Worm (Caenorhabditis elegans) whole organism, late embryonic: ENCODE data around the gene str-4.
A peak's percentile ranks its signal among the peaks of the same experiment; 100 is the strongest.

Source experiments
- C08G9.2 ChIP-seq: sonication (generic microtip); optimal IDR thresholded peaks from 2 replicates; lab custom pipeline; 2016; ENCODE audit warnings: mild to moderate bottlenecking, missing genetic modification characterization, moderate library complexity, missing compliant biosample characterization
- C38D4.7 ChIP-seq: fragments of 200-800 bp; sonication (Bioruptor generic); optimal IDR thresholded peaks from 2 replicates; lab custom pipeline; 2018; ENCODE audit warnings: mild to moderate bottlenecking, missing genetic modification characterization, moderate library complexity, missing compliant biosample characterization
- F13H6.1 ChIP-seq: sonication (generic microtip); optimal IDR thresholded peaks from 2 replicates; lab custom pipeline; 2016; ENCODE audit warnings: missing genetic modification characterization, missing compliant biosample characterization
- K09A11.1 ChIP-seq: sonication (generic microtip); optimal IDR thresholded peaks from 2 replicates; lab custom pipeline; 2017; ENCODE audit warnings: antibody characterized with exemption, mild to moderate bottlenecking, missing genetic modification characterization, missing compliant biosample characterization; ENCODE audit not compliant: insufficient read depth
- Y22D7AL.16 ChIP-seq: sonication (generic microtip); optimal IDR thresholded peaks from 2 replicates; lab custom pipeline; 2016; ENCODE audit warnings: missing genetic modification characterization, missing compliant biosample characterization
- ceh-14 ChIP-seq: sonication (generic microtip); optimal IDR thresholded peaks from 2 replicates; lab custom pipeline; 2016; ENCODE audit warnings: missing genotype, missing genetic modification characterization, missing compliant biosample characterization
- ceh-2 ChIP-seq: sonication (generic microtip); optimal IDR thresholded peaks from 2 replicates; lab custom pipeline; 2016; ENCODE audit warnings: missing genotype, missing genetic modification characterization, missing compliant biosample characterization
- ceh-30 ChIP-seq: fragments of 150-350 bp; optimal IDR thresholded peaks from 2 replicates; lab custom pipeline; 2014; ENCODE audit warnings: missing biosample characterization, missing genetic modification characterization
- ceh-31 ChIP-seq: sonication (generic microtip); optimal IDR thresholded peaks from 2 replicates; lab custom pipeline; 2016; ENCODE audit warnings: missing genetic modification characterization, missing compliant biosample characterization
- ceh-45 ChIP-seq: fragments of 200-800 bp; sonication (Bioruptor generic); IDR thresholded peaks from 2 replicates; pipeline ENCODE4 v1.3.6; 2022; ENCODE audit warnings: missing genetic modification reagents, missing genetic modification characterization, missing compliant biosample characterization
- ceh-6 ChIP-seq: fragments of 200-800 bp; sonication (Bioruptor generic); optimal IDR thresholded peaks from 2 replicates; lab custom pipeline; 2018; ENCODE audit warnings: mild to moderate bottlenecking, missing genetic modification characterization, missing compliant biosample characterization
- elt-2 ChIP-seq: sonication (generic microtip); optimal IDR thresholded peaks from 2 replicates; lab custom pipeline; 2016; ENCODE audit warnings: missing genetic modification reagents, missing genetic modification characterization, missing compliant biosample characterization
- eyg-1 ChIP-seq: sonication (generic microtip); optimal IDR thresholded peaks from 2 replicates; lab custom pipeline; 2016; ENCODE audit warnings: missing genotype, missing genetic modification characterization, missing compliant biosample characterization
- fax-1 ChIP-seq: sonication (generic microtip); optimal IDR thresholded peaks from 2 replicates; lab custom pipeline; 2016; ENCODE audit warnings: missing genotype, missing genetic modification characterization, missing compliant biosample characterization
- fkh-10 ChIP-seq: fragments of 150-350 bp; optimal IDR thresholded peaks from 2 replicates; lab custom pipeline; 2014; ENCODE audit warnings: missing biosample characterization, missing genetic modification reagents, missing genetic modification characterization
- hlh-13 ChIP-seq: fragments of 200-800 bp; sonication (Bioruptor generic); optimal IDR thresholded peaks from 2 replicates; lab custom pipeline; 2018; ENCODE audit warnings: mild to moderate bottlenecking, missing genetic modification characterization, missing compliant biosample characterization
- hlh-15 ChIP-seq: sonication (generic microtip); optimal IDR thresholded peaks from 2 replicates; lab custom pipeline; 2016; ENCODE audit warnings: missing genetic modification characterization, missing compliant biosample characterization
- hlh-30 ChIP-seq: sonication (generic microtip); optimal IDR thresholded peaks from 2 replicates; lab custom pipeline; 2017; ENCODE audit warnings: antibody characterized with exemption, missing genetic modification characterization, missing compliant biosample characterization; ENCODE audit not compliant: insufficient read depth
- lim-6 ChIP-seq: sonication (generic microtip); optimal IDR thresholded peaks from 2 replicates; lab custom pipeline; 2016; ENCODE audit warnings: missing genetic modification characterization, missing compliant biosample characterization
- nfya-1 ChIP-seq: sonication (generic microtip); optimal IDR thresholded peaks from 2 replicates; lab custom pipeline; 2017; ENCODE audit warnings: missing genetic modification characterization, mild to moderate bottlenecking, missing compliant biosample characterization, antibody characterized with exemption, moderate library complexity
- nhr-11 ChIP-seq: fragments of 150-350 bp; optimal IDR thresholded peaks from 2 replicates; lab custom pipeline; 2014; ENCODE audit warnings: missing biosample characterization, missing genetic modification characterization
- npax-4 ChIP-seq: sonication (generic microtip); optimal IDR thresholded peaks from 2 replicates; lab custom pipeline; 2016; ENCODE audit warnings: missing genetic modification characterization, missing compliant biosample characterization
- pag-3 ChIP-seq: sonication (generic microtip); optimal IDR thresholded peaks from 2 replicates; lab custom pipeline; 2016; ENCODE audit warnings: missing compliant biosample characterization, missing genetic modification characterization, borderline replicate concordance
- pha-4 ChIP-seq: fragments of 150-350 bp; optimal IDR thresholded peaks from 2 replicates; lab custom pipeline; 2018; ENCODE audit warnings: missing biosample characterization, missing genetic modification reagents, missing genetic modification characterization
- pqm-1 ChIP-seq: sonication (generic microtip); optimal IDR thresholded peaks from 2 replicates; lab custom pipeline; 2016; ENCODE audit warnings: missing genetic modification characterization, missing compliant biosample characterization
- pros-1 ChIP-seq: fragments of 150-350 bp; optimal IDR thresholded peaks from 2 replicates; lab custom pipeline; 2014; ENCODE audit warnings: missing biosample characterization, missing genetic modification reagents, missing genetic modification characterization
- rnt-1 ChIP-seq: sonication (generic microtip); optimal IDR thresholded peaks from 2 replicates; lab custom pipeline; 2016; ENCODE audit warnings: missing genetic modification characterization, missing compliant biosample characterization
- sox-2 ChIP-seq: fragments of 200-800 bp; sonication (Bioruptor generic); IDR thresholded peaks from 2 replicates; pipeline ENCODE4 v1.3.6; 2022; ENCODE audit warnings: missing genetic modification reagents, missing genetic modification characterization, missing compliant biosample characterization
- syd-9 ChIP-seq: sonication (generic microtip); optimal IDR thresholded peaks from 2 replicates; lab custom pipeline; 2016; ENCODE audit warnings: mild to moderate bottlenecking, missing genetic modification characterization, moderate library complexity, missing compliant biosample characterization
- unc-3 ChIP-seq, 2 experiments: fragments of 200-800 bp in 1 of 2; sonication (Bioruptor generic) in 1 of 2; sonication (generic microtip) in 1 of 2; conservative IDR thresholded peaks in 1 of 2; optimal IDR thresholded peaks in 1 of 2; 2 replicates each; pipeline versions ENCODE4 v1.3.6 to Lab custom; 2016 to 2022; ENCODE audit warnings: missing compliant biosample characterization in 2 of 2, missing genetic modification characterization in 2 of 2, missing genetic modification reagents in 1 of 2
- unc-42 ChIP-seq: sonication (generic microtip); optimal IDR thresholded peaks from 2 replicates; lab custom pipeline; 2016; ENCODE audit warnings: missing genotype, missing genetic modification characterization, missing compliant biosample characterization
- unc-55 ChIP-seq: sonication (generic microtip); optimal IDR thresholded peaks from 2 replicates; lab custom pipeline; 2017; ENCODE audit warnings: missing biosample characterization, missing genetic modification reagents, missing genetic modification characterization
- unc-86 ChIP-seq: sonication (generic microtip); optimal IDR thresholded peaks from 2 replicates; lab custom pipeline; 2016; ENCODE audit warnings: missing genetic modification characterization, missing compliant biosample characterization

The str-4 gene

ce11 chrV:13377130-13377529 lies 37.6 kb upstream of the str-4 start:
- TF ChIP-seq elt-2 (tag; lab: Kevin White, UChicago) (peak; percentile 81), pag-3 (tag; lab: Kevin White, UChicago) (no peak)
- TF ChIP-seq, all 69 proteins: peak for 1

DNA sequence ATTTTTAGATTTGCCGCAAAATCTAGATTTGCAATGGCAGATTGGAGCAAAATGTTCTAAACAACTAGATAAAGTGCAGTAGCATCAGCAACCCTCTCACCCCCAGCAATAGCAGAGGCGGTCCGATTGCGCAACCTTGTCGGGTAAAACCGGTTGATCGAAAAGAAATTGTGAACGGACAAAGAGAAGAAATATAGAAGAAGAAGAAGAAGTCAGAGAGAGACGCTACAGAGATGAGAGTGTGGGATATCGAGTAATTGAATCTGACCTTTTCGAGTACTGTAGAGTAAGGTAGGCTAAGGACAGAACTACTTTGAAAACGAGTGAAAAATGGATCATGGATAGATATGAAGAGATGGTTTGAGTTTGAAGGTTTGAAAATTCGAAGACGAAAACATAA lies 36.3 kb upstream of the str-4 start:
- TF ChIP-seq lim-6 (tag; lab: Kevin White, UChicago) (no peak), nfya-1 (tag; lab: Kevin White, UChicago) (no peak), hlh-15 (tag; lab: Kevin White, UChicago) (no peak), K09A11.1 (tag; lab: Kevin White, UChicago) (no peak), unc-86 (no peak), sox-2 (no peak), syd-9 (tag; lab: Kevin White, UChicago) (no peak), hlh-30 (no peak), unc-3 (GFP tag; conservative IDR thresholded peaks at IDR 0.05; lab: Robert Waterston, UW) (no peak), unc-3 (tag; optimal IDR thresholded peaks at IDR 0.05; lab: Kevin White, UChicago) (no peak), eyg-1 (no peak), C08G9.2 (no peak), nhr-11 (tag; lab: Kevin White, UChicago) (no peak), Y22D7AL.16 (tag; lab: Kevin White, UChicago) (no peak), C38D4.7 (GFP tag; lab: Kevin White, UChicago) (no peak), pha-4 (no peak), rnt-1 (tag; lab: Kevin White, UChicago) (no peak), unc-55 (no peak), npax-4 (no peak), ceh-45 (GFP tag; lab: Robert Waterston, UW) (no peak), ceh-30 (tag; lab: Kevin White, UChicago) (no peak)

- peak; percentile 28 for TF ChIP-seq ceh-31
- peak; percentile 8 for TF ChIP-seq unc-55
- no peak for TF ChIP-seq ceh-2 (tag; lab: Kevin White, UChicago)
- TF ChIP-seq, all 69 proteins: peak for 2
Observed at ce11 chrV:13374532-13374931, 35.0 kb upstream of the str-4 start.

DNA sequence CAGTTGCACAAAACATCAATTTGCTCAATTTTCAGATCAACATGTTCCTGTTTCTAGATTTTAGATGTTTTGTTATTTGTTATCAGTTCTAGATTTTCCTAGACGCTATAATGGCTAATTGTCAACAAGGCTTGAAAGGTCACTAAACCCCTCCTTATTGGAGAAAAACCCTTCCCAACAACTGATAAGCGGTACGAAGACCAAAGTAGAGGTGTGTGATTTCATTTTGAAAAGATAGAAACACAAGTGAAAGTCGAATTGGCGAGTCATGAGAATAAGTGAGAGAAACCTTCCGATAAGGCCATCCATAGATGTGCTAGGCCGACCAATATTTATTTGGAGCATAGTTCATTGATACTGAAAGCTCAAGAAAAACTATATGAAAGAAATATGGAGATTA lies 34.1 kb upstream of the str-4 start:
- peak; percentile 48 for TF ChIP-seq elt-2 (tag; lab: Kevin White, UChicago)
- TF ChIP-seq ceh-6 (GFP tag; lab: Kevin White, UChicago), result no peak
- TF ChIP-seq unc-86, result no peak
- peak; percentile 26 for TF ChIP-seq pqm-1 (tag; lab: Kevin White, UChicago)
- TF ChIP-seq, all 69 proteins: peak for 2

DNA sequence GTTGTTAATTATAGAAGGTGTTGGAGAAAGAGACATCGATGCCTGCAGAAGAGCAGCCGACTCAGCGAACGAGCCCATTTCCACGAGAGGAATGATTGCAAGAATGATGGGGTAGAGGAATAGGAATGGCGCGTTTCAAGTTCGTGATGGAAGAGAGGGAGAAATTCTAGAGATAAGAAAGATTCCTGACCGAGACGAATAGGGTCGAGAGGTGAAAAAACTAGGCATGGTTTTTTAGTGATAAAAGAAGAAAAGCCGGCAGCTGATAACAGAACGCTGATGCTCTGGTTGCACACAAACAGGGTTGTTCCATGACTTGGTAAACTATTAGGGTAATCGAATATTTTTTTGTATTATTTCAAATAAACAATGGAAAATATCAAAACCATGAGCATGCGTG lies 33.3 kb upstream of the str-4 start:
- TF ChIP-seq hlh-13 (GFP tag; lab: Kevin White, UChicago), result no peak
- peak; percentile 61 for TF ChIP-seq elt-2 (tag; lab: Kevin White, UChicago)

- TF ChIP-seq pros-1 (tag; lab: Kevin White, UChicago) (peak; percentile 1), nfya-1 (tag; lab: Kevin White, UChicago) (no peak), ceh-14 (tag; lab: Kevin White, UChicago) (no peak), fax-1 (tag; lab: Kevin White, UChicago) (no peak), F13H6.1 (tag; lab: Kevin White, UChicago) (peak; percentile 49), fkh-10 (GFP tag; lab: Kevin White, UChicago) (no peak), ceh-31 (peak; percentile 34), unc-42 (tag; lab: Kevin White, UChicago) (no peak), npax-4 (no peak)
Observed at ce11 chrV:13371336-13371735, 31.8 kb upstream of the str-4 start.
